Worm (Caenorhabditis elegans): ENCODE results near the gene B0024.15.

- TF ChIP-seq C34B4.2 (tag; optimal IDR thresholded peaks at IDR 0.05), result no peak
- TF ChIP-seq elt-3 (tag; optimal IDR thresholded peaks at IDR 0.05), result no peak
- no peak for TF ChIP-seq snpc-4 (tag; optimal IDR thresholded peaks at IDR 0.05)
- no peak for TF ChIP-seq ama-1 (optimal IDR thresholded peaks at IDR 0.05)
- TF ChIP-seq unc-62 (GFP tag; optimal IDR thresholded peaks at IDR 0.05), result no peak
- TF ChIP-seq nhr-11 (tag; optimal IDR thresholded peaks at IDR 0.05), result no peak
- no peak for TF ChIP-seq lin-13 (GFP tag; optimal IDR thresholded peaks at IDR 0.05)
- no peak for TF ChIP-seq swsn-7 (tag; optimal IDR thresholded peaks at IDR 0.05)
- TF ChIP-seq lin-35 (GFP tag; optimal IDR thresholded peaks at IDR 0.05), result no peak
- no peak for TF ChIP-seq efl-1 (optimal IDR thresholded peaks at IDR 0.05)
- TF ChIP-seq efl-1 (GFP tag; optimal IDR thresholded peaks at IDR 0.05 in 1 of 2), result no peak
Observed at ce11 chrV:10313953-10314352, 24.1 kb downstream of the B0024.15 start, which contains the start of gene gcy-6.
